Fruit fly (Drosophila melanogaster): ENCODE results near the gene qin.

The qin gene

DNA sequence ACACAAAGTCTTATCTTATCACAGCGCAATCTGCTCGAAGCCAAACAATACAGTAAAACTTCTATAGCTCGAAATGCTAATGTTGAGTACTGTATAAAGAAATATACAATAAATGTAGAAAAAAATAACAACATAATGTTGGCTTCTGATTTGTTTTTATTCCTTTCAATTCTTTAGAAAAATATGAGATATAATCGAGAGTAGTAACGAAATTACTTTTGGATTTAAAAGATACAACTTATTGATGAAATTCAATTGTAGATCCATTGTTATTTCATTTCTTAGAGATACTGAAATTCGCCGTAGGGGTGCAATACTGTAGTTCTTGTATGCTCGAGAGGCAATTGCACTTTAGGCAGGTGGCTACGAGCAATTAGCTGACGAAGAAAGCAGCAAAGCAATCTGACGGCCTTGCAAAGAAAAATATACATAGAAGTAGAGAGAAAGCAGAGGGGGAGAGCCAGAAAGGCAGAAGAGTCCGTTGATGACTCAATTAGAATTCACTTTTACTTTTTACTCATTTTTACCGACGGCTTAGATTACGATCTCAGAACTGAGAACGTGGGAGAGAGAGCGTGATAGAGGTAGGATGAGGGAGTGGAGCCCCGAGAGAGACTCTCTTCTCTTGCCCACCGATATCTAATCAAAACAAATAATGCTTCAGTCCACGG, 79.7 kb downstream of the qin start (continued):
- TF ChIP-seq tll (GFP tag; optimal IDR thresholded peaks at IDR 0.05) (no peak), Dll (GFP tag; IDR thresholded peaks at IDR 0.05; ENCODE audit: partially characterized antibody) (0 out of 4 replicates have a peak, but pooled peaks have one; percentile 31), CG17328 (GFP tag; IDR thresholded peaks at IDR 0.05) (peak; percentile 47; the same call in 1 of the 2 replicates), CG7928 (GFP tag; optimal IDR thresholded peaks at IDR 0.05) (no peak), Fer2 (tag; optimal IDR thresholded peaks at IDR 0.05) (peak; percentile 51), fu2 (GFP tag; optimal IDR thresholded peaks at IDR 0.05) (no peak), pan (optimal IDR thresholded peaks at IDR 0.05) (no peak), pan (GFP tag; optimal IDR thresholded peaks at IDR 0.05 in 1 of 2, IDR thresholded peaks at IDR 0.05 in 1 of 2) (peak in 1 of 2 experiments; percentile 26), ro (GFP tag; IDR thresholded peaks at IDR 0.05) (no peak), chif (GFP tag; optimal IDR thresholded peaks at IDR 0.05) (peak in 1 of 2 experiments; percentile 17), croc (GFP tag; conservative IDR thresholded peaks at IDR 0.05) (0 out of 3 replicates have a peak, but pooled peaks have one; percentile 28), seq (GFP tag; IDR thresholded peaks at IDR 0.05) (no peak; the same call in 1 of the 2 replicates), HHEX (GFP tag; optimal IDR thresholded peaks at IDR 0.05) (peak; percentile 45), CG6791 (GFP tag; IDR thresholded peaks at IDR 0.05; ENCODE audit: partially characterized antibody) (no peak), Asciz (GFP tag; optimal IDR thresholded peaks at IDR 0.05) (no peak), D19A (tag; optimal IDR thresholded peaks at IDR 0.05) (peak; percentile 16), CG8478 (optimal IDR thresholded peaks at IDR 0.05) (no peak), sr (GFP tag; IDR thresholded peaks at IDR 0.05) (no peak), gcm2 (GFP tag; optimal IDR thresholded peaks at IDR 0.05) (no peak), sens (GFP tag) (peak; percentile 91), CG4282 (GFP tag; optimal IDR thresholded peaks at IDR 0.05) (no peak), ken (GFP tag; IDR thresholded peaks at IDR 0.05) (peak; percentile 39; the same call in 1 of the 3 replicates), CG1603 (tag; optimal IDR thresholded peaks at IDR 0.05) (peak; percentile 39), CG14860 (GFP tag; IDR thresholded peaks at IDR 0.05; ENCODE audit: partially characterized antibody) (no peak), Hmx (GFP tag; optimal IDR thresholded peaks at IDR 0.05) (no peak), ssp (GFP tag; IDR thresholded peaks at IDR 0.05) (peak; percentile 24; the same call in 1 of the 2 replicates), her (GFP tag; optimal IDR thresholded peaks at IDR 0.05) (no peak), Dip2 (GFP tag; IDR thresholded peaks at IDR 0.05) (no peak), cad (GFP tag; optimal IDR thresholded peaks at IDR 0.05) (no peak), so (GFP tag; IDR thresholded peaks at IDR 0.05) (no peak), CG14710 (tag; optimal IDR thresholded peaks at IDR 0.05) (peak; percentile 12), Dref (GFP tag; IDR thresholded peaks at IDR 0.05) (no peak), CG10959 (GFP tag; IDR thresholded peaks at IDR 0.05) (no peak), psq (GFP tag; optimal IDR thresholded peaks at IDR 0.05) (no peak), CG13894 (tag; optimal IDR thresholded peaks at IDR 0.05) (no peak), Sox102F (GFP tag; optimal IDR thresholded peaks at IDR 0.05) (peak; percentile 71), Bgb (GFP tag; IDR thresholded peaks at IDR 0.05; ENCODE audit: partially characterized antibody) (no peak), Lpt (GFP tag; optimal IDR thresholded peaks at IDR 0.05) (no peak), CG12155 (GFP tag; optimal IDR thresholded peaks at IDR 0.05) (no peak), Dbx (GFP tag; IDR thresholded peaks at IDR 0.05) (no peak), Drgx (GFP tag; IDR thresholded peaks at IDR 0.05) (peak; percentile 38), CG13424 (tag; optimal IDR thresholded peaks at IDR 0.05) (peak; percentile 67), Sox100B (GFP tag; optimal IDR thresholded peaks at IDR 0.05) (peak; percentile 37), sc (optimal IDR thresholded peaks at IDR 0.05) (no peak), sc (GFP tag; optimal IDR thresholded peaks at IDR 0.05) (peak; percentile 21), CG11504 (tag; optimal IDR thresholded peaks at IDR 0.05) (peak; percentile 58), CG4328 (GFP tag; optimal IDR thresholded peaks at IDR 0.05) (peak; percentile 47), Hand (GFP tag; optimal IDR thresholded peaks at IDR 0.05) (no peak), CG16815 (GFP tag; optimal IDR thresholded peaks at IDR 0.05) (peak; percentile 6), CG31224 (GFP tag; IDR thresholded peaks at IDR 0.05) (0 out of 2 replicates have a peak, but pooled peaks have one; percentile 29)

Measured in whole organism, embryonic.